Fruit fly (Drosophila melanogaster) whole organism, embryonic: ENCODE results near the gene Targ3.

Experiments used
- Blimp-1 ChIP-seq: fragments of 200-800 bp; sonication (Bioruptor generic); optimal IDR thresholded peaks from 3 replicates; lab custom pipeline; 2018; ENCODE audit warnings: missing biosample characterization, missing genetic modification characterization, mild to moderate bottlenecking, moderate library complexity, missing genetic modification reagents
- CG10209 ChIP-seq: fragments of 200-800 bp; sonication (Bioruptor generic); optimal IDR thresholded peaks from 3 replicates; lab custom pipeline; 2017; ENCODE audit warnings: missing biosample characterization, mild to moderate bottlenecking, missing genetic modification characterization, missing genetic modification reagents
- CG10959 ChIP-seq: fragments of 200-800 bp; sonication (Bioruptor generic); IDR thresholded peaks from 2 replicates; pipeline ENCODE4 v1.3.6; 2022; ENCODE audit warnings: missing biosample characterization, missing genetic modification characterization
- CG14014 ChIP-seq: fragments of 200-800 bp; sonication (Bioruptor generic); IDR thresholded peaks from 2 replicates; pipeline ENCODE4 v1.3.6; 2022; ENCODE audit warnings: missing biosample characterization, missing genetic modification characterization
- CG15073 ChIP-seq: fragments of 200-800 bp; sonication (Bioruptor generic); optimal IDR thresholded peaks from 2 replicates; lab custom pipeline; 2016; ENCODE audit warnings: missing biosample characterization, missing genetic modification characterization
- CG15601 ChIP-seq: fragments of 200-800 bp; sonication (Bioruptor generic); optimal IDR thresholded peaks from 3 replicates; lab custom pipeline; 2019; ENCODE audit warnings: missing biosample characterization, mild to moderate bottlenecking, missing genetic modification characterization, moderate library complexity
- CG17361 ChIP-seq: fragments of 200-800 bp; sonication (Bioruptor generic); IDR thresholded peaks from 3 replicates; pipeline ENCODE4 v1.3.6; 2022; ENCODE audit warnings: missing biosample characterization, missing genetic modification characterization
- CG18011 ChIP-seq: fragments of 200-800 bp; sonication (Bioruptor generic); optimal IDR thresholded peaks from 2 replicates; lab custom pipeline; 2017; ENCODE audit warnings: missing biosample characterization, missing genetic modification characterization, mild to moderate bottlenecking, moderate library complexity, missing genotype
- CG18262 ChIP-seq: fragments of 200-800 bp; optimal IDR thresholded peaks from 3 replicates; lab custom pipeline; 2019; ENCODE audit warnings: missing biosample characterization, mild to moderate bottlenecking, missing genetic modification characterization, moderate library complexity
- CG18619 ChIP-seq: fragments of 200-800 bp; sonication (Bioruptor generic); optimal IDR thresholded peaks from 3 replicates; lab custom pipeline; 2017; ENCODE audit warnings: missing biosample characterization, mild to moderate bottlenecking, missing genetic modification characterization
- CG2712 ChIP-seq: fragments of 200-800 bp; optimal IDR thresholded peaks from 3 replicates; lab custom pipeline; 2019; ENCODE audit warnings: missing biosample characterization, mild to moderate bottlenecking, missing genetic modification characterization, moderate library complexity
- CG3163 ChIP-seq: fragments of 200-800 bp; sonication (Bioruptor generic); optimal IDR thresholded peaks from 3 replicates; lab custom pipeline; 2016; ENCODE audit warnings: missing biosample characterization, missing genetic modification characterization
- CG34224 ChIP-seq: fragments of 200-800 bp; sonication (Bioruptor generic); IDR thresholded peaks from 3 replicates; pipeline ENCODE4 v1.3.6; 2022; ENCODE audit warnings: missing biosample characterization, missing genetic modification characterization; ENCODE audit not compliant: partially characterized antibody
- CG42726 ChIP-seq: fragments of 200-800 bp; sonication (Bioruptor generic); IDR thresholded peaks from 2 replicates; pipeline ENCODE4 v1.3.6; 2022; ENCODE audit warnings: missing biosample characterization, missing genetic modification characterization; ENCODE audit not compliant: partially characterized antibody
- CG4617 ChIP-seq: fragments of 200-800 bp; sonication (Bioruptor generic); optimal IDR thresholded peaks from 3 replicates; lab custom pipeline; 2016; ENCODE audit warnings: missing biosample characterization, missing genetic modification characterization, borderline replicate concordance
- CG6272 ChIP-seq: fragments of 200-800 bp; sonication (Bioruptor generic); IDR thresholded peaks from 2 replicates; pipeline ENCODE4 v1.3.6; 2022; ENCODE audit warnings: missing biosample characterization, missing genetic modification characterization
- CG7839 ChIP-seq: fragments of 200-800 bp; sonication (Bioruptor generic); optimal IDR thresholded peaks from 3 replicates; lab custom pipeline; 2018; ENCODE audit warnings: missing biosample characterization, mild to moderate bottlenecking, missing genetic modification characterization, moderate library complexity
- CG8290 ChIP-seq, 3 experiments: fragments of 200-800 bp; sonication (Bioruptor generic); optimal IDR thresholded peaks; 2 replicates each; lab custom pipeline; 2016 to 2019; ENCODE audit warnings: missing biosample characterization in 3 of 3, missing genetic modification characterization in 3 of 3, mild to moderate bottlenecking in 2 of 3, moderate library complexity in 1 of 3
- CG8478 ChIP-seq: fragments of >200 bp; optimal IDR thresholded peaks from 2 replicates; lab custom pipeline; 2018
- CG8944 ChIP-seq: fragments of 200-800 bp; sonication (Bioruptor generic); optimal IDR thresholded peaks from 3 replicates; lab custom pipeline; 2016; ENCODE audit warnings: missing biosample characterization, missing genetic modification characterization
- CG9437 ChIP-seq: fragments of 200-800 bp; sonication (Bioruptor generic); optimal IDR thresholded peaks from 2 replicates; lab custom pipeline; 2018; ENCODE audit warnings: missing biosample characterization, mild to moderate bottlenecking, missing genetic modification characterization
- CoRest ChIP-seq: fragments of 200-800 bp; sonication (Bioruptor generic); optimal IDR thresholded peaks from 3 replicates; lab custom pipeline; 2018; ENCODE audit warnings: missing biosample characterization, mild to moderate bottlenecking, missing genetic modification characterization, moderate library complexity
- Dfd ChIP-seq, 2 experiments: fragments of >200 bp; optimal IDR thresholded peaks; 2 replicates each; lab custom pipeline; 2017; ENCODE audit warnings: missing biosample characterization in 2 of 2, missing genetic modification characterization in 2 of 2
- ERR ChIP-seq: fragments of 200-800 bp; sonication (Bioruptor generic); optimal IDR thresholded peaks from 2 replicates; lab custom pipeline; 2016; ENCODE audit warnings: missing biosample characterization, missing genetic modification characterization
- Ets65A ChIP-seq: fragments of 200-800 bp; sonication (Bioruptor generic); peaks from one replicate; lab custom pipeline; 2016; ENCODE audit warnings: missing biosample characterization, missing genetic modification characterization
- Ets97D ChIP-seq: fragments of 200-800 bp; sonication (Bioruptor generic); optimal IDR thresholded peaks from 3 replicates; lab custom pipeline; 2016; ENCODE audit warnings: missing biosample characterization, missing genetic modification characterization
- Fer3 ChIP-seq: fragments of 200-800 bp; sonication (Bioruptor generic); optimal IDR thresholded peaks from 2 replicates; lab custom pipeline; 2018; ENCODE audit warnings: missing biosample characterization, mild to moderate bottlenecking, missing genetic modification characterization, moderate library complexity
- HLHmδ ChIP-seq: fragments of 200-800 bp; sonication (Bioruptor generic); optimal IDR thresholded peaks from 2 replicates; lab custom pipeline; 2018; ENCODE audit warnings: missing biosample characterization, mild to moderate bottlenecking, missing genetic modification characterization, moderate library complexity
- Meics ChIP-seq: fragments of 200-800 bp; sonication (Bioruptor generic); optimal IDR thresholded peaks from 2 replicates; lab custom pipeline; 2017; ENCODE audit warnings: missing biosample characterization, mild to moderate bottlenecking, missing genetic modification characterization
- Myb ChIP-seq: fragments of 200-800 bp; sonication (Bioruptor generic); optimal IDR thresholded peaks from 2 replicates; lab custom pipeline; 2016; ENCODE audit warnings: missing biosample characterization, missing genetic modification characterization
- Sry-β ChIP-seq: fragments of 200-800 bp; sonication (Bioruptor generic); optimal IDR thresholded peaks from 2 replicates; lab custom pipeline; 2018; ENCODE audit warnings: missing biosample characterization, mild to moderate bottlenecking, missing genetic modification characterization, moderate library complexity
- YL-1 ChIP-seq: fragments of 200-800 bp; sonication (Bioruptor generic); optimal IDR thresholded peaks from 3 replicates; lab custom pipeline; 2017; ENCODE audit warnings: missing biosample characterization, mild to moderate bottlenecking, missing genetic modification characterization
- cg ChIP-seq: fragments of 200-800 bp; sonication (Bioruptor generic); optimal IDR thresholded peaks from 3 replicates; lab custom pipeline; 2019; ENCODE audit warnings: missing biosample characterization, mild to moderate bottlenecking, missing genetic modification characterization, moderate library complexity
- ci ChIP-seq: fragments of 200-800 bp; sonication (Bioruptor generic); IDR thresholded peaks from 3 replicates; pipeline ENCODE4 v1.3.6; 2022; ENCODE audit warnings: missing biosample characterization, missing genetic modification characterization
- fru ChIP-seq: fragments of >200 bp; optimal IDR thresholded peaks from 2 replicates; lab custom pipeline; 2017
- jing ChIP-seq: fragments of 200-800 bp; sonication (Bioruptor generic); optimal IDR thresholded peaks from 2 replicates; lab custom pipeline; 2018; ENCODE audit warnings: missing biosample characterization, mild to moderate bottlenecking, missing genetic modification characterization
- klu ChIP-seq: fragments of 200-800 bp; sonication (Bioruptor generic); IDR thresholded peaks from 2 replicates; pipeline ENCODE4 v1.3.6; 2022; ENCODE audit warnings: missing biosample characterization, missing genetic modification characterization
- nerfin-1 ChIP-seq: fragments of 200-800 bp; sonication (Bioruptor generic); optimal IDR thresholded peaks from 3 replicates; lab custom pipeline; 2019; ENCODE audit warnings: missing biosample characterization, mild to moderate bottlenecking, missing genetic modification characterization, moderate library complexity
- nerfin-2 ChIP-seq: fragments of 200-800 bp; sonication (Bioruptor generic); IDR thresholded peaks from 2 replicates; pipeline ENCODE4 v1.3.6; 2022; ENCODE audit warnings: missing biosample characterization, missing genetic modification characterization; ENCODE audit not compliant: partially characterized antibody
- p53 ChIP-seq: fragments of 200-800 bp; sonication (Bioruptor generic); optimal IDR thresholded peaks from 2 replicates; lab custom pipeline; 2016; ENCODE audit warnings: missing biosample characterization, missing genetic modification characterization
- pho ChIP-seq: fragments of 200-800 bp; sonication (Bioruptor generic); optimal IDR thresholded peaks from 2 replicates; lab custom pipeline; 2016; ENCODE audit warnings: missing biosample characterization, missing genetic modification characterization
- psq ChIP-seq: fragments of 200-800 bp; sonication (Bioruptor generic); optimal IDR thresholded peaks from 2 replicates; lab custom pipeline; 2017; ENCODE audit warnings: missing biosample characterization, missing genetic modification characterization
- repo ChIP-seq: fragments of 200-800 bp; sonication (Bioruptor generic); optimal IDR thresholded peaks from 2 replicates; lab custom pipeline; 2016; ENCODE audit warnings: missing biosample characterization, missing genetic modification characterization
- row ChIP-seq: fragments of 200-800 bp; sonication (Bioruptor generic); IDR thresholded peaks from 3 replicates; pipeline ENCODE4 v1.3.6; 2022; ENCODE audit warnings: missing biosample characterization, missing genetic modification characterization
- sd ChIP-seq: fragments of 200-800 bp; sonication (Bioruptor generic); optimal IDR thresholded peaks from 3 replicates; lab custom pipeline; 2018; ENCODE audit warnings: missing biosample characterization, mild to moderate bottlenecking, missing genetic modification characterization, moderate library complexity
- seq ChIP-seq: fragments of 200-800 bp; sonication (Bioruptor generic); IDR thresholded peaks from 2 replicates; pipeline ENCODE4 v1.3.6; 2022; ENCODE audit warnings: missing biosample characterization, missing genetic modification characterization
- sima ChIP-seq: fragments of 200-800 bp; sonication (Bioruptor generic); optimal IDR thresholded peaks from 2 replicates; lab custom pipeline; 2016; ENCODE audit warnings: missing biosample characterization, missing genetic modification characterization
- slp2 ChIP-seq: fragments of 200-800 bp; sonication (Bioruptor generic); optimal IDR thresholded peaks from 2 replicates; lab custom pipeline; 2016; ENCODE audit warnings: missing biosample characterization, missing genetic modification characterization
- stc ChIP-seq: fragments of 200-800 bp; sonication (Bioruptor generic); IDR thresholded peaks from 2 replicates; pipeline ENCODE4 v1.3.6; 2022; ENCODE audit warnings: missing biosample characterization, missing genetic modification characterization
- stwl ChIP-seq: fragments of 200-800 bp; sonication (Bioruptor generic); optimal IDR thresholded peaks from 3 replicates; lab custom pipeline; 2018; ENCODE audit warnings: missing biosample characterization, mild to moderate bottlenecking, missing genetic modification characterization, moderate library complexity
- vfl ChIP-seq: fragments of 200-800 bp; sonication (Bioruptor generic); optimal IDR thresholded peaks from 2 replicates; lab custom pipeline; 2016; ENCODE audit warnings: missing biosample characterization, missing genetic modification characterization

The Targ3 gene

DNA sequence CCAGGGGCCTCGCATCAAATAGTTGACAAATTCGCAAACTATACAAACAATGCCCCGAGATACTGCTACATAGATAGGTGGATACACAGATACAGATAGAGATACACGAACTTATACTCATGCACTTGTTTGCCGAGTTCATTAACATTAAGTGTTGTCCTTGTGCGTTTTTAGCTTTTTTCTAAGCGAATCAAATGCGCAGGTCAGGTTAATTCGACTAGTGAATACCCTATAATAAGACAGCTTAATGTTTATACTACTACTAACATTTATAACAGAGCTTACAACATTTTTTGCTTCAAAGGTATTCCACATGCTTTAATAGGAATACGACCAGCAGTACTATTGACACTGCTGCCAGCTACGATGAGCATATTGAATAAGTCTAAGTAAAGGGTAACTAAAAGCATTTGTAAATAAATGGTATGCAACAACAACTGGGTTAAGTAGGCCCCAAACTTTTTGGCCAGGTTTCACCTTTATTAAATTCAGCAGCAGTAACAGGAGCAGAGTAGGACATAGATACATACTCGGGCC, 44.9 kb downstream of the Targ3 start (continued):
- TF ChIP-seq Ets65A (GFP tag; lab: Kevin White, UChicago) (no peak), CG6272 (no peak), cg (GFP tag; lab: Kevin White, UChicago) (no peak), Meics (GFP tag; lab: Kevin White, UChicago) (peak; percentile 25), CG4617 (GFP tag; lab: Kevin White, UChicago) (no peak), CoRest (tag; lab: Kevin White, UChicago) (peak; percentile 11), ERR (no peak), CG10209 (no peak), CG18262 (no peak), YL-1 (GFP tag; lab: Kevin White, UChicago) (no peak), row (GFP tag; lab: Robert Waterston, UW) (peak; percentile 42; the same call in 2 of the 3 replicates), Ets97D (no peak), jing (GFP tag; lab: Kevin White, UChicago) (peak; percentile 10), Blimp-1 (GFP tag; lab: Kevin White, UChicago) (no peak), CG2712 (tag; lab: Kevin White, UChicago) (no peak), klu (GFP tag; lab: Robert Waterston, UW) (no peak), repo (GFP tag; lab: Kevin White, UChicago) (no peak), CG18011 (GFP tag; lab: Kevin White, UChicago) (no peak), Sry-β (GFP tag; lab: Kevin White, UChicago) (no peak), CG17361 (GFP tag; lab: Robert Waterston, UW) (no peak), psq (no peak), Dfd (GFP tag; optimal IDR thresholded peaks at IDR 0.05; lab: Kevin White, UChicago) (no peak), fru (lab: Kevin White, UChicago) (no peak), CG15073 (no peak), sima (GFP tag; lab: Kevin White, UChicago) (no peak), CG14014 (GFP tag; lab: Robert Waterston, UW) (no peak), vfl (GFP tag; lab: Kevin White, UChicago) (no peak), stc (GFP tag; lab: Robert Waterston, UW) (no peak), CG3163 (GFP tag; lab: Kevin White, UChicago) (no peak), nerfin-1 (tag; lab: Kevin White, UChicago) (no peak), Myb (GFP tag; lab: Kevin White, UChicago) (no peak), pho (GFP tag; lab: Kevin White, UChicago) (peak; percentile 14), CG8478 (lab: Kevin White, UChicago) (no peak), nerfin-2 (GFP tag; lab: Robert Waterston, UW) (no peak), CG9437 (GFP tag; lab: Kevin White, UChicago) (no peak), HLHmδ (GFP tag; lab: Kevin White, UChicago) (no peak), CG7839 (tag; lab: Kevin White, UChicago) (peak; percentile 33), p53 (GFP tag; lab: Kevin White, UChicago) (no peak), CG34224 (GFP tag; lab: Robert Waterston, UW) (no peak), CG18619 (no peak), CG8290 (GFP tag; optimal IDR thresholded peaks at IDR 0.05; lab: Kevin White, UChicago) (no peak), CG8290 (tag; optimal IDR thresholded peaks at IDR 0.05; lab: Kevin White, UChicago) (peak in 1 of 2 experiments; percentile 22), CG42726 (no peak), ci (no peak), stwl (tag; lab: Kevin White, UChicago) (no peak), CG10959 (no peak), CG15601 (no peak), sd (tag; lab: Kevin White, UChicago) (no peak), CG8944 (GFP tag; lab: Kevin White, UChicago) (no peak), seq (no peak), Fer3 (tag; lab: Kevin White, UChicago) (peak; percentile 4), slp2 (no peak)
